Worm (Caenorhabditis elegans) whole organism, L2 larva: ENCODE data around the gene B0336.7.

Experiments
- aly-2 ChIP-seq: fragments of 150-350 bp; optimal IDR thresholded peaks from 2 replicates; lab custom pipeline; 2014; ENCODE audit warnings: missing biosample characterization, missing genetic modification characterization
- ama-1 ChIP-seq: fragments of 150-350 bp; optimal IDR thresholded peaks from 2 replicates; lab custom pipeline; 2018; ENCODE audit warnings: inconsistent platforms
- blmp-1 ChIP-seq: sonication (generic microtip); optimal IDR thresholded peaks from 2 replicates; lab custom pipeline; 2017; ENCODE audit warnings: missing genetic modification characterization, mild to moderate bottlenecking, missing compliant biosample characterization, antibody characterized with exemption, moderate library complexity; ENCODE audit not compliant: insufficient read depth
- nhr-23 ChIP-seq: fragments of 150-350 bp; optimal IDR thresholded peaks from 2 replicates; lab custom pipeline; 2014; ENCODE audit warnings: missing biosample characterization, missing genetic modification reagents, missing genetic modification characterization

ce11 chrIII:5721888-5722287 lies 24.7 kb upstream of the B0336.7 start:
- TF ChIP-seq blmp-1 (tag; lab: Kevin White, UChicago) = peak; percentile 28
- TF ChIP-seq nhr-23 (tag; lab: Kevin White, UChicago) = no peak
- no peak for TF ChIP-seq aly-2 (tag; lab: Kevin White, UChicago)
- TF ChIP-seq ama-1 (lab: Kevin White, UChicago) = no peak
